Worm (Caenorhabditis elegans) whole organism, L4 larva: ENCODE results near the gene F21A3.11.

ENCODE experiments used
- D1046.2 ChIP-seq: fragments of 200-800 bp; sonication (Bioruptor generic); IDR thresholded peaks from 2 replicates; pipeline ENCODE4 v1.3.6; 2022; ENCODE audit warnings: missing genetic modification characterization, missing compliant biosample characterization
- F37D6.2 ChIP-seq: sonication (generic microtip); optimal IDR thresholded peaks from 2 replicates; lab custom pipeline; 2016; ENCODE audit warnings: mild to moderate bottlenecking, missing genetic modification characterization, missing compliant biosample characterization
- F44E2.7 ChIP-seq: fragments of 200-800 bp; sonication (Bioruptor generic); IDR thresholded peaks from 2 replicates; pipeline ENCODE4 v2.1.2; 2022; ENCODE audit warnings: missing genetic modification characterization, missing compliant biosample characterization
- F49E8.2 ChIP-seq: sonication (generic microtip); optimal IDR thresholded peaks from 2 replicates; lab custom pipeline; 2016; ENCODE audit warnings: missing compliant biosample characterization, mild to moderate bottlenecking, missing genetic modification characterization, borderline replicate concordance
- T26A8.4 ChIP-seq: fragments of 200-800 bp; sonication (Bioruptor generic); IDR thresholded peaks from 2 replicates; pipeline ENCODE4 v1.3.6; 2022; ENCODE audit warnings: missing genetic modification characterization, missing compliant biosample characterization
- Y105C5A.15 ChIP-seq: fragments of 200-800 bp; sonication (Bioruptor generic); IDR thresholded peaks from 2 replicates; pipeline ENCODE4 v1.3.6; 2022; ENCODE audit warnings: missing genetic modification characterization, missing compliant biosample characterization
- Y75B8A.6 ChIP-seq: fragments of 200-800 bp; sonication (Bioruptor generic); IDR thresholded peaks from 2 replicates; pipeline ENCODE4 v1.3.6; 2022; ENCODE audit warnings: missing genetic modification reagents, missing genetic modification characterization, missing compliant biosample characterization
- aly-2 ChIP-seq: sonication (generic microtip); optimal IDR thresholded peaks from 2 replicates; lab custom pipeline; 2018; ENCODE audit warnings: missing biosample characterization, missing genetic modification characterization
- arid-1 ChIP-seq: fragments of 200-800 bp; sonication (Bioruptor generic); conservative IDR thresholded peaks from 2 replicates; pipeline ENCODE4 v1.3.6; 2022; ENCODE audit warnings: missing genetic modification reagents, missing genetic modification characterization, missing compliant biosample characterization
- ceh-32 ChIP-seq: sonication (generic microtip); optimal IDR thresholded peaks from 2 replicates; lab custom pipeline; 2016; ENCODE audit warnings: mild to moderate bottlenecking, missing genetic modification characterization, missing compliant biosample characterization; ENCODE audit not compliant: poor library complexity
- ces-1 ChIP-seq: fragments of 150-350 bp; sonication (generic microtip); optimal IDR thresholded peaks from 4 replicates; lab custom pipeline; 2014; ENCODE audit warnings: missing biosample characterization, missing genetic modification reagents, missing genetic modification characterization
- ctbp-1 ChIP-seq: fragments of 200-800 bp; sonication (Bioruptor generic); IDR thresholded peaks from 2 replicates; pipeline ENCODE4 v1.3.6; 2022; ENCODE audit warnings: missing genetic modification reagents, missing genetic modification characterization, missing compliant biosample characterization
- daf-12 ChIP-seq: fragments of 150-350 bp; optimal IDR thresholded peaks from 2 replicates; lab custom pipeline; 2014; ENCODE audit warnings: missing biosample characterization, missing genetic modification reagents, missing genetic modification characterization
- daf-16 ChIP-seq, 3 experiments: sonication (generic microtip); optimal IDR thresholded peaks; 2 replicates each; lab custom pipeline; 2016 to 2017; ENCODE audit warnings: missing genetic modification characterization in 3 of 3, missing genetic modification reagents in 3 of 3, mild to moderate bottlenecking in 2 of 3, missing compliant biosample characterization in 2 of 3, missing biosample characterization in 1 of 3, moderate library complexity in 1 of 3
- daf-19 ChIP-seq: fragments of 200-800 bp; sonication (Bioruptor generic); conservative IDR thresholded peaks from 2 replicates; pipeline ENCODE4 v1.3.6; 2022; ENCODE audit warnings: missing genetic modification characterization, missing compliant biosample characterization
- dpl-1 ChIP-seq: fragments of 150-350 bp; optimal IDR thresholded peaks from 2 replicates; lab custom pipeline; 2014; ENCODE audit warnings: missing biosample characterization, missing genetic modification reagents, missing genetic modification characterization
- dve-1 ChIP-seq: sonication (generic microtip); optimal IDR thresholded peaks from 2 replicates; lab custom pipeline; 2017; ENCODE audit warnings: antibody characterized with exemption, mild to moderate bottlenecking, missing genetic modification characterization, missing compliant biosample characterization; ENCODE audit not compliant: insufficient read depth
- egl-43 ChIP-seq: fragments of 200-800 bp; sonication (Bioruptor generic); IDR thresholded peaks from 2 replicates; pipeline ENCODE4 v1.3.6; 2022; ENCODE audit warnings: missing genetic modification reagents, missing genetic modification characterization, missing compliant biosample characterization
- hlh-11 ChIP-seq: fragments of 200-800 bp; sonication (Bioruptor generic); optimal IDR thresholded peaks from 2 replicates; lab custom pipeline; 2018; ENCODE audit warnings: mild to moderate bottlenecking, missing genetic modification characterization, missing compliant biosample characterization
- hmg-1.1 ChIP-seq: fragments of 200-800 bp; sonication (Bioruptor generic); IDR thresholded peaks from 2 replicates; pipeline ENCODE4 v1.3.6; 2022; ENCODE audit warnings: missing genetic modification reagents, missing genetic modification characterization, missing compliant biosample characterization
- jun-1 ChIP-seq: fragments of 150-350 bp; optimal IDR thresholded peaks from 2 replicates; lab custom pipeline; 2014; ENCODE audit warnings: missing biosample characterization, missing genetic modification reagents, missing genetic modification characterization
- lin-13 ChIP-seq: fragments of 150-350 bp; optimal IDR thresholded peaks from 2 replicates; lab custom pipeline; 2014; ENCODE audit warnings: missing biosample characterization, missing genetic modification reagents, missing genetic modification characterization
- lin-15B ChIP-seq: fragments of 150-350 bp; sonication (generic microtip); optimal IDR thresholded peaks from 3 replicates; lab custom pipeline; 2014; ENCODE audit warnings: missing biosample characterization, missing genetic modification characterization
- lin-38 ChIP-seq: fragments of 200-800 bp; sonication (Bioruptor generic); IDR thresholded peaks from 2 replicates; pipeline ENCODE4 v1.3.6; 2022; ENCODE audit warnings: missing genetic modification reagents, missing genetic modification characterization, missing compliant biosample characterization
- lin-39 ChIP-seq: fragments of 150-350 bp; optimal IDR thresholded peaks from 2 replicates; lab custom pipeline; 2014; ENCODE audit warnings: missing biosample characterization, missing genetic modification reagents, missing genetic modification characterization
- lir-3 ChIP-seq: sonication (generic microtip); optimal IDR thresholded peaks from 2 replicates; lab custom pipeline; 2016; ENCODE audit warnings: mild to moderate bottlenecking, missing genetic modification characterization, missing compliant biosample characterization
- lsy-2 ChIP-seq, 2 experiments: fragments of 150-350 bp in 1 of 2; sonication (generic microtip) in 1 of 2; optimal IDR thresholded peaks; 2 replicates each; lab custom pipeline; 2014 to 2017; ENCODE audit warnings: missing biosample characterization in 2 of 2, missing genetic modification characterization in 2 of 2
- madf-5 ChIP-seq, 2 experiments: fragments of 200-800 bp; sonication (Bioruptor generic); IDR thresholded peaks; 2 replicates each; pipeline ENCODE4 v1.3.6; 2022; ENCODE audit warnings: missing compliant biosample characterization in 2 of 2, missing genetic modification characterization in 2 of 2
- mdl-1 ChIP-seq, 2 experiments: fragments of 150-350 bp in 1 of 2; sonication (generic microtip) in 1 of 2; optimal IDR thresholded peaks; 2 replicates each; lab custom pipeline; 2014 to 2017; ENCODE audit warnings: missing biosample characterization in 2 of 2, missing genetic modification characterization in 2 of 2
- mep-1 ChIP-seq: fragments of 150-350 bp; sonication (generic microtip); optimal IDR thresholded peaks from 3 replicates; lab custom pipeline; 2014; ENCODE audit warnings: missing biosample characterization, missing genetic modification characterization
- mxl-2 ChIP-seq: fragments of 200-800 bp; sonication (Bioruptor generic); conservative IDR thresholded peaks from 2 replicates; pipeline ENCODE4 v1.3.6; 2022; ENCODE audit warnings: missing genetic modification reagents, missing genetic modification characterization, missing compliant biosample characterization
- nhr-10 ChIP-seq: fragments of 150-350 bp; optimal IDR thresholded peaks from 2 replicates; lab custom pipeline; 2014; ENCODE audit warnings: missing biosample characterization, missing genetic modification characterization
- nhr-11 ChIP-seq: fragments of 150-350 bp; optimal IDR thresholded peaks from 2 replicates; lab custom pipeline; 2014; ENCODE audit warnings: missing biosample characterization, missing genetic modification characterization
- nhr-25 ChIP-seq: sonication (generic microtip); optimal IDR thresholded peaks from 2 replicates; lab custom pipeline; 2017; ENCODE audit warnings: missing genetic modification characterization, mild to moderate bottlenecking, missing compliant biosample characterization, antibody characterized with exemption, moderate library complexity, borderline replicate concordance; ENCODE audit not compliant: insufficient read depth
- nhr-28 ChIP-seq: fragments of 150-350 bp; optimal IDR thresholded peaks from 2 replicates; lab custom pipeline; 2014; ENCODE audit warnings: missing biosample characterization, missing genetic modification characterization
- nhr-41 ChIP-seq: fragments of 200-800 bp; sonication (Bioruptor generic); IDR thresholded peaks from 2 replicates; pipeline ENCODE4 v1.3.6; 2022; ENCODE audit warnings: missing genetic modification reagents, missing genetic modification characterization, missing compliant biosample characterization
- nhr-42 ChIP-seq: fragments of 200-800 bp; sonication (Bioruptor generic); IDR thresholded peaks from 2 replicates; pipeline ENCODE4 v1.3.6; 2022; ENCODE audit warnings: missing genetic modification characterization, missing compliant biosample characterization
- nhr-48 ChIP-seq: sonication (generic microtip); optimal IDR thresholded peaks from 2 replicates; lab custom pipeline; 2016; ENCODE audit warnings: mild to moderate bottlenecking, missing genetic modification characterization, missing compliant biosample characterization
- nhr-6 ChIP-seq: fragments of 150-350 bp; optimal IDR thresholded peaks from 2 replicates; lab custom pipeline; 2014; ENCODE audit warnings: missing biosample characterization, missing genetic modification characterization
- pha-4 ChIP-seq, 2 experiments: fragments of 150-350 bp in 1 of 2; fragments of 200-800 bp in 1 of 2; sonication (Bioruptor generic) in 1 of 2; IDR thresholded peaks in 1 of 2; optimal IDR thresholded peaks in 1 of 2; 2 replicates each; pipeline versions ENCODE4 v1.3.6 to Lab custom; 2014 to 2022; ENCODE audit warnings: missing genetic modification characterization in 2 of 2, missing genetic modification reagents in 2 of 2, missing biosample characterization in 1 of 2, missing compliant biosample characterization in 1 of 2
- php-3 ChIP-seq: fragments of 200-800 bp; sonication (Bioruptor generic); IDR thresholded peaks from 2 replicates; pipeline ENCODE4 v1.3.6; 2022; ENCODE audit warnings: missing genetic modification reagents, missing genetic modification characterization, missing compliant biosample characterization
- rbr-2 ChIP-seq: sonication (generic microtip); optimal IDR thresholded peaks from 2 replicates; lab custom pipeline; 2016; ENCODE audit warnings: missing genotype, missing genetic modification characterization, missing compliant biosample characterization
- set-16 ChIP-seq: fragments of 200-800 bp; sonication (Bioruptor generic); IDR thresholded peaks from 2 replicates; pipeline ENCODE4 v1.3.6; 2022; ENCODE audit warnings: missing genetic modification reagents, missing genetic modification characterization, missing compliant biosample characterization
- snpc-1.2 ChIP-seq: fragments of 200-800 bp; sonication (Bioruptor generic); IDR thresholded peaks from 2 replicates; pipeline ENCODE4 v1.3.6; 2022; ENCODE audit warnings: missing genetic modification reagents, missing genetic modification characterization, missing compliant biosample characterization
- unc-130 ChIP-seq: sonication (generic microtip); optimal IDR thresholded peaks from 2 replicates; lab custom pipeline; 2016; ENCODE audit warnings: missing genetic modification reagents, missing genetic modification characterization, missing compliant biosample characterization
- zag-1 ChIP-seq: fragments of 150-350 bp; optimal IDR thresholded peaks from 2 replicates; lab custom pipeline; 2014; ENCODE audit warnings: missing biosample characterization, missing genetic modification characterization
- zfp-2 ChIP-seq: sonication (generic microtip); optimal IDR thresholded peaks from 2 replicates; lab custom pipeline; 2016; ENCODE audit warnings: mild to moderate bottlenecking, missing genetic modification characterization, missing compliant biosample characterization
- ztf-7 ChIP-seq: fragments of 150-350 bp; optimal IDR thresholded peaks from 2 replicates; lab custom pipeline; 2014; ENCODE audit warnings: missing biosample characterization, missing genetic modification characterization

F21A3.11 gene

ce11 chrV:15553869-15554268, 20.9 kb upstream of the F21A3.11 start (continued):
- no peak for TF ChIP-seq lir-3
- no peak for TF ChIP-seq ceh-32 (tag; lab: Kevin White, UChicago)
- 0 out of 2 replicates have a peak, but pooled peaks have one; percentile 9 for TF ChIP-seq nhr-42 (GFP tag; lab: Robert Waterston, UW)
- no peak for TF ChIP-seq php-3
- TF ChIP-seq zfp-2, result no peak
- no peak for TF ChIP-seq daf-12 (tag; lab: Kevin White, UChicago)
- TF ChIP-seq mdl-1 (tag; optimal IDR thresholded peaks at IDR 0.05; lab: Kevin White, UChicago), result no peak
- no peak for TF ChIP-seq aly-2 (tag; lab: Kevin White, UChicago)
- TF ChIP-seq rbr-2 (tag; lab: Kevin White, UChicago), result peak; percentile 23
- peak in 1 of 2 experiments; percentile 25 for TF ChIP-seq lsy-2 (tag; optimal IDR thresholded peaks at IDR 0.05; lab: Kevin White, UChicago)
- no peak for TF ChIP-seq unc-130
- no peak for TF ChIP-seq nhr-25 (tag; lab: Kevin White, UChicago)
- no peak for TF ChIP-seq nhr-10 (tag; lab: Kevin White, UChicago)
- no peak for TF ChIP-seq ztf-7 (tag; lab: Kevin White, UChicago)
- TF ChIP-seq D1046.2 (GFP tag; lab: Robert Waterston, UW), result peak; percentile 59; the same call in 1 of the 2 replicates
- TF ChIP-seq lin-13 (GFP tag; lab: Kevin White, UChicago), result no peak
- TF ChIP-seq pha-4 (GFP tag; IDR thresholded peaks at IDR 0.05; lab: Robert Waterston, UW), result peak; percentile 39; the same call in 1 of the 2 replicates
- TF ChIP-seq pha-4 (tag; optimal IDR thresholded peaks at IDR 0.05; lab: Kevin White, UChicago), result no peak
- TF ChIP-seq nhr-48 (tag; lab: Kevin White, UChicago), result no peak
- TF ChIP-seq jun-1 (tag; lab: Kevin White, UChicago), result no peak
- 0 out of 2 replicates have a peak, but pooled peaks have one; percentile 28 for TF ChIP-seq Y105C5A.15 (GFP tag; lab: Robert Waterston, UW)
- no peak for TF ChIP-seq nhr-11 (tag; lab: Kevin White, UChicago)
- TF ChIP-seq T26A8.4, result peak; percentile 56
- TF ChIP-seq dpl-1 (GFP tag; lab: Kevin White, UChicago), result no peak
- peak; percentile 63 for TF ChIP-seq arid-1 (GFP tag; lab: Robert Waterston, UW)
- TF ChIP-seq daf-19 (GFP tag; lab: Robert Waterston, UW), result no peak
- TF ChIP-seq Y75B8A.6 (GFP tag; lab: Robert Waterston, UW), result no peak
- 0 out of 2 replicates have a peak, but pooled peaks have one; percentile 25 for TF ChIP-seq F44E2.7 (GFP tag; lab: Robert Waterston, UW)
- TF ChIP-seq ctbp-1 (GFP tag; lab: Robert Waterston, UW), result peak; percentile 35; the same call in 1 of the 2 replicates
- TF ChIP-seq dve-1 (tag; lab: Kevin White, UChicago), result no peak
- peak; percentile 87 for TF ChIP-seq egl-43 (GFP tag; lab: Robert Waterston, UW)
- no peak for TF ChIP-seq madf-5 (GFP tag; IDR thresholded peaks at IDR 0.05; lab: Robert Waterston, UW)

DNA sequence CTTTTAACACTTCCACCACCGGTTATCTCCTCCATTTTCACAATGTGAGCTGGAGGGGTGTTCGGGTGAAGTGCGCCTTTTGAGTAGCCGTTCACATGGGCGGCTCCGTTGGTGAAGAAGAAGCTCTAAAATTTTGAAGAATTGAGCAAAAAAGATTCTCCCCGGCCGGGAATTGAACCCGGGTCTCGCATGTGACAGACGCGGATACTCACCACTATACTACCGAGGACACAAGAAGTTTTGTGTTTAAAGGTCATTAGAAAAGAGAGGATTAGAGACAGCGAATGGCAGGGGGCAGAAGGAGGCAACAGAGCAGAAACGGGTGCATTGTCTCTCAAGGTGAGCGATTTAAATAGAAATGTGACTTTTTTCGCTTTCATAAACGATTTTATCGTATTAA, 18.6 kb upstream of the F21A3.11 start:
- TF ChIP-seq snpc-1.2 (GFP tag; lab: Robert Waterston, UW) (peak; percentile 66; the same call in 1 of the 2 replicates), lin-39 (no peak), nhr-28 (tag; lab: Kevin White, UChicago) (peak; percentile 9), mdl-1 (tag; optimal IDR thresholded peaks at IDR 0.05; lab: Kevin White, UChicago) (peak in 1 of 2 experiments; percentile 55), Y105C5A.15 (GFP tag; lab: Robert Waterston, UW) (peak; percentile 63; the same call in 1 of the 2 replicates), daf-16 (GFP tag; optimal IDR thresholded peaks at IDR 0.05; lab: Kevin White, UChicago) (peak in 1 of 2 experiments; percentile 28), daf-16 (tag; optimal IDR thresholded peaks at IDR 0.05; lab: Kevin White, UChicago) (peak; percentile 32), hmg-1.1 (GFP tag; lab: Robert Waterston, UW) (peak; percentile 79), F49E8.2 (tag; lab: Kevin White, UChicago) (peak; percentile 2), madf-5 (GFP tag; IDR thresholded peaks at IDR 0.05; lab: Robert Waterston, UW) (peak; percentile 51 to 73; a peak in 1 of 4 replicates), set-16 (GFP tag; lab: Robert Waterston, UW) (0 out of 2 replicates have a peak, but pooled peaks have one; percentile 33), nhr-41 (GFP tag; lab: Robert Waterston, UW) (peak; percentile 71; the same call in 1 of the 2 replicates), lin-15B (tag; lab: Kevin White, UChicago) (no peak), zag-1 (tag; lab: Kevin White, UChicago) (no peak), lin-38 (GFP tag; lab: Robert Waterston, UW) (peak; percentile 71), ces-1 (GFP tag; lab: Kevin White, UChicago) (no peak), nhr-6 (peak; percentile 25), F44E2.7 (GFP tag; lab: Robert Waterston, UW) (0 out of 2 replicates have a peak, but pooled peaks have one; percentile 54), F37D6.2 (tag; lab: Kevin White, UChicago) (no peak), ctbp-1 (GFP tag; lab: Robert Waterston, UW) (0 out of 2 replicates have a peak, but pooled peaks have one; percentile 26), egl-43 (GFP tag; lab: Robert Waterston, UW) (peak; percentile 95), hlh-11 (tag; lab: Kevin White, UChicago) (peak; percentile 43), mxl-2 (no peak), mep-1 (tag; lab: Kevin White, UChicago) (peak; percentile 67)
